Worm (Caenorhabditis elegans) whole organism, mixed stage, embryonic: ENCODE data around the gene irld-49.

Experiments used
- M03D4.4 ChIP-seq: sonication (generic microtip); optimal IDR thresholded peaks from 2 replicates; lab custom pipeline; 2017; ENCODE audit warnings: mild to moderate bottlenecking, missing genetic modification characterization, missing compliant biosample characterization
- bed-3 ChIP-seq: fragments of 200-800 bp; sonication (Bioruptor generic); optimal IDR thresholded peaks from 3 replicates; lab custom pipeline; 2018; ENCODE audit warnings: mild to moderate bottlenecking, missing genetic modification characterization, moderate library complexity, missing compliant biosample characterization
- blmp-1 ChIP-seq: fragments of 150-350 bp; optimal IDR thresholded peaks from 2 replicates; lab custom pipeline; 2014; ENCODE audit warnings: missing biosample characterization, missing genetic modification characterization
- ceh-39 ChIP-seq: fragments of 150-350 bp; optimal IDR thresholded peaks from 2 replicates; lab custom pipeline; 2014; ENCODE audit warnings: missing biosample characterization, missing genetic modification characterization
- ceh-43 ChIP-seq: fragments of 200-800 bp; sonication (Bioruptor generic); optimal IDR thresholded peaks from 2 replicates; lab custom pipeline; 2018; ENCODE audit warnings: mild to moderate bottlenecking, missing genetic modification characterization, moderate library complexity, missing compliant biosample characterization
- ces-1 ChIP-seq: fragments of 150-350 bp; optimal IDR thresholded peaks from 2 replicates; lab custom pipeline; 2014; ENCODE audit warnings: missing biosample characterization, missing genetic modification reagents, missing genetic modification characterization
- cnd-1 ChIP-seq: fragments of 200-800 bp; sonication (Bioruptor generic); optimal IDR thresholded peaks from 2 replicates; lab custom pipeline; 2018; ENCODE audit warnings: mild to moderate bottlenecking, missing genetic modification characterization, missing compliant biosample characterization
- drap-1 ChIP-seq: fragments of 200-800 bp; sonication (Bioruptor generic); optimal IDR thresholded peaks from 3 replicates; lab custom pipeline; 2018; ENCODE audit warnings: mild to moderate bottlenecking, missing genetic modification characterization, missing compliant biosample characterization
- elt-1 ChIP-seq: sonication (generic microtip); optimal IDR thresholded peaks from 2 replicates; lab custom pipeline; 2017; ENCODE audit warnings: missing genetic modification characterization, mild to moderate bottlenecking, missing compliant biosample characterization, antibody characterized with exemption, moderate library complexity, borderline replicate concordance; ENCODE audit not compliant: insufficient read depth
- elt-3 ChIP-seq: fragments of 150-350 bp; optimal IDR thresholded peaks from 2 replicates; lab custom pipeline; 2014; ENCODE audit warnings: missing biosample characterization, missing genetic modification characterization
- flh-1 ChIP-seq: fragments of 200-800 bp; sonication (Bioruptor generic); optimal IDR thresholded peaks from 2 replicates; lab custom pipeline; 2018; ENCODE audit warnings: mild to moderate bottlenecking, missing genetic modification characterization, moderate library complexity, missing compliant biosample characterization
- ham-2 ChIP-seq: fragments of 200-800 bp; sonication (Bioruptor generic); optimal IDR thresholded peaks from 2 replicates; lab custom pipeline; 2018; ENCODE audit warnings: mild to moderate bottlenecking, missing genetic modification characterization, missing compliant biosample characterization
- hlh-1 ChIP-seq: fragments of 150-350 bp; optimal IDR thresholded peaks from 2 replicates; lab custom pipeline; 2014; ENCODE audit warnings: missing biosample characterization, missing genetic modification reagents, missing genetic modification characterization
- lin-13 ChIP-seq: fragments of 150-350 bp; optimal IDR thresholded peaks from 2 replicates; lab custom pipeline; 2014; ENCODE audit warnings: missing biosample characterization, missing genetic modification characterization
- lin-32 ChIP-seq: fragments of 200-800 bp; sonication (Bioruptor generic); optimal IDR thresholded peaks from 2 replicates; lab custom pipeline; 2018; ENCODE audit warnings: mild to moderate bottlenecking, missing genetic modification characterization, missing compliant biosample characterization
- lsy-2 ChIP-seq: fragments of 150-350 bp; optimal IDR thresholded peaks from 2 replicates; lab custom pipeline; 2014; ENCODE audit warnings: missing biosample characterization, missing genetic modification characterization
- mab-5 ChIP-seq: fragments of 150-350 bp; optimal IDR thresholded peaks from 2 replicates; lab custom pipeline; 2014; ENCODE audit warnings: missing biosample characterization, missing genetic modification characterization
- mep-1 ChIP-seq: fragments of 150-350 bp; optimal IDR thresholded peaks from 2 replicates; lab custom pipeline; 2017; ENCODE audit warnings: missing biosample characterization, missing genetic modification reagents, missing genetic modification characterization, inconsistent platforms
- nhr-2 ChIP-seq: fragments of 150-350 bp; optimal IDR thresholded peaks from 2 replicates; lab custom pipeline; 2014; ENCODE audit warnings: missing biosample characterization, missing genetic modification characterization
- nhr-237 ChIP-seq: fragments of 150-350 bp; optimal IDR thresholded peaks from 2 replicates; lab custom pipeline; 2014; ENCODE audit warnings: missing biosample characterization, missing genetic modification characterization
- nhr-28 ChIP-seq: fragments of 150-350 bp; optimal IDR thresholded peaks from 2 replicates; lab custom pipeline; 2014; ENCODE audit warnings: missing biosample characterization, missing genetic modification characterization
- pha-4 ChIP-seq: fragments of 150-350 bp; optimal IDR thresholded peaks from 2 replicates; lab custom pipeline; 2018; ENCODE audit warnings: missing biosample characterization, missing genetic modification reagents, missing genetic modification characterization
- sem-2 ChIP-seq: fragments of 200-800 bp; sonication (Bioruptor generic); optimal IDR thresholded peaks from 2 replicates; lab custom pipeline; 2018; ENCODE audit warnings: mild to moderate bottlenecking, missing genetic modification characterization, missing compliant biosample characterization
- snpc-4 ChIP-seq: fragments of 150-350 bp; optimal IDR thresholded peaks from 2 replicates; lab custom pipeline; 2014; ENCODE audit warnings: missing biosample characterization, missing genetic modification characterization
- sptf-1 ChIP-seq: sonication (generic microtip); optimal IDR thresholded peaks from 2 replicates; lab custom pipeline; 2017; ENCODE audit warnings: mild to moderate bottlenecking, missing genetic modification characterization, moderate library complexity, missing compliant biosample characterization
- tbx-8 ChIP-seq: fragments of 200-800 bp; sonication (Bioruptor generic); optimal IDR thresholded peaks from 2 replicates; lab custom pipeline; 2018; ENCODE audit warnings: mild to moderate bottlenecking, missing genetic modification characterization, moderate library complexity, missing compliant biosample characterization
- unc-39 ChIP-seq: fragments of 150-350 bp; optimal IDR thresholded peaks from 2 replicates; lab custom pipeline; 2014; ENCODE audit warnings: missing biosample characterization, missing genetic modification characterization
- unc-62 ChIP-seq: fragments of 150-350 bp; optimal IDR thresholded peaks from 2 replicates; lab custom pipeline; 2014; ENCODE audit warnings: missing biosample characterization, missing genetic modification reagents, missing genetic modification characterization
- zip-8 ChIP-seq: fragments of 150-350 bp; optimal IDR thresholded peaks from 2 replicates; lab custom pipeline; 2014; ENCODE audit warnings: missing biosample characterization, missing genetic modification characterization
- ztf-11 ChIP-seq: fragments of 150-350 bp; optimal IDR thresholded peaks from 2 replicates; lab custom pipeline; 2014; ENCODE audit warnings: missing biosample characterization, missing genetic modification characterization

Gene irld-49

ce11 chrII:2976597-2976996, 32.6 kb downstream of the irld-49 start, which contains the start of gene nhr-88:
Gene nhr-88 (plus strand): TSS chrII:2976639.
- TF ChIP-seq sptf-1 (tag; lab: Kevin White, UChicago) (peak; percentile 8), elt-3 (no peak)

DNA sequence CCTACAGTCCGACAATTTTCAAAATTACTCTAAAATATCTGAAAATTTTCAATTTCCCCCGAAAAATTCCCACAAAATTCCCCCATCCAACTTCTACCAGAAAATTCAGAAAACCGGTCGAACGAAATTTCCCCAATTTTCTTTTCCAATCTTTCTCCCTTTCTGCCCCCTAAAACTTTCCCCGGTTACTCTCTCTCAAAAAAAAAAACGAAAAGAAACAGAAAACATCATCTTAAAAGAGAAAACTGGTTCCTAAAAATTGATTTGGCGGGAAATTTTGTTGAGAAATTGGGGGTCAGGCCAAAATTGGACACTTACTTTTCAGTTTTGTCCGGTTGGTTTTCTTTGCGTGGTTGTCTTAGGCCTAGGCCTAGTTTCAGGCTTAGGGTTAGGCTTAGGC, 33.7 kb downstream of the irld-49 start:
- TF ChIP-seq cnd-1 (no peak), hlh-1 (tag; lab: Kevin White, UChicago) (no peak), mab-5 (tag; lab: Kevin White, UChicago) (no peak), ztf-11 (tag; lab: Kevin White, UChicago) (no peak), elt-1 (tag; lab: Kevin White, UChicago) (no peak), nhr-237 (tag; lab: Kevin White, UChicago) (no peak), drap-1 (no peak), M03D4.4 (tag; lab: Kevin White, UChicago) (no peak), lin-13 (tag; lab: Kevin White, UChicago) (no peak), bed-3 (GFP tag; lab: Kevin White, UChicago) (no peak)

- TF ChIP-seq blmp-1 (tag; lab: Kevin White, UChicago) (no peak), ham-2 (GFP tag; lab: Kevin White, UChicago) (peak; percentile 36)
Observed at ce11 chrII:2979061-2979460, 35.1 kb downstream of the irld-49 start.

ce11 chrII:2984383-2984782, 40.4 kb downstream of the irld-49 start:
- TF ChIP-seq unc-39 (tag; lab: Kevin White, UChicago), result no peak
- no peak for TF ChIP-seq bed-3 (GFP tag; lab: Kevin White, UChicago)
- no peak for TF ChIP-seq nhr-2 (tag; lab: Kevin White, UChicago)
- no peak for TF ChIP-seq cnd-1
- TF ChIP-seq pha-4 (tag; lab: Kevin White, UChicago), result no peak
- no peak for TF ChIP-seq ceh-39 (tag; lab: Kevin White, UChicago)
- no peak for TF ChIP-seq ceh-43
- TF ChIP-seq elt-3, result no peak
- no peak for TF ChIP-seq hlh-1 (tag; lab: Kevin White, UChicago)
- TF ChIP-seq zip-8 (tag; lab: Kevin White, UChicago), result no peak
- TF ChIP-seq nhr-237 (tag; lab: Kevin White, UChicago), result no peak

DNA sequence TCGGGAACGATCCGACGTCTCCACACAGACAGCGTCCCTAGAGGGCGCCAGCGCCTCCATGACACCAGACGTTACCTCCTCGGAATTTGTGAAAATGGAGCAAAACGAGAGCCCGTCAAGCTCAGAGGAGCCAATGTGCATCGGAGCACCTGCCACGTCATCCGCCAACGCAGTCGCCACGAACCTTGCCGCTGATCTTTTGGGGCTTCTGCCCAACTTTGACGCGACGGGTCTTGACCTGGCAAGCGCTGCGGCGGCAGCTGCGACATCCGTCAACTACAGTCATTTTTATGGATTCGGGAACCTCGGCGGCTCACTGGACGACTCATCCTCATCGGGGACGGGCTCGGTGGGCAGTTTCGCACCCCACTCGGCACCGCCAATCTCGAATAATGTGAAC, 41.5 kb downstream of the irld-49 start:
- TF ChIP-seq lsy-2 (tag; lab: Kevin White, UChicago), result no peak
- TF ChIP-seq mep-1, result no peak
- no peak for TF ChIP-seq elt-1 (tag; lab: Kevin White, UChicago)

DNA sequence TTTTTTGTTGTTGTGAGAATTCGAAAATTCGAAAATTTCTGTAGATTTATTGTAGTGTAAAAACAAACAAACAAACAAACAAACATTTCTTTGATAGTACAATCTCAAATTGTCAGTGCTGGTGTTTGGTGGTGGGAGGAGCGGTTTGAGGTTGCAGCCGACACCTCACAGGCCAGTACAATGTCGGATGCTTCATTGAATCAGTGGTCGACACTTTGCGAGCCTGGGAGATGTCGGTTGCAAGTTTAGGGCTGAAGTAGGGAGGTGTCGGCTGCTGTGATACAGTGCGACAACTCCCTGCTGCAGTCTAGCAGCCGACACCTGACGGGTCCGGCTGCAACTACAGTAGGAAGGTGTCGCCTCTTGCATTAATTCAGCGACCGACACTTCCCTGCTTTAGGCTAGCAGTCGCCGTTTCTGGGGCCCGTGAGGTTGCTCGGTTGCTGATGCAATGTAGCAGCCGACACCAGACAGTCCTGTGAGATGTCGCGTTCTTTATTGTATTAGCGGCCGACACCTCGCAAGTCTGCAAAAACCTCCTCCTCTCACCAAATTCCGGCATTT, 42.0 kb downstream of the irld-49 start:
- TF ChIP-seq blmp-1 (tag; lab: Kevin White, UChicago), result no peak
- TF ChIP-seq lsy-2 (tag; lab: Kevin White, UChicago), result no peak
- no peak for TF ChIP-seq cnd-1
- TF ChIP-seq unc-62 (GFP tag; lab: Kevin White, UChicago), result no peak
- TF ChIP-seq sem-2, result no peak
- no peak for TF ChIP-seq M03D4.4 (tag; lab: Kevin White, UChicago)
- TF ChIP-seq snpc-4, result no peak
- no peak for TF ChIP-seq tbx-8 (GFP tag; lab: Kevin White, UChicago)
- no peak for TF ChIP-seq elt-3
- TF ChIP-seq lin-32 (GFP tag; lab: Kevin White, UChicago), result no peak
- no peak for TF ChIP-seq zip-8 (tag; lab: Kevin White, UChicago)
- TF ChIP-seq, all 35 proteins: peak for 0

DNA sequence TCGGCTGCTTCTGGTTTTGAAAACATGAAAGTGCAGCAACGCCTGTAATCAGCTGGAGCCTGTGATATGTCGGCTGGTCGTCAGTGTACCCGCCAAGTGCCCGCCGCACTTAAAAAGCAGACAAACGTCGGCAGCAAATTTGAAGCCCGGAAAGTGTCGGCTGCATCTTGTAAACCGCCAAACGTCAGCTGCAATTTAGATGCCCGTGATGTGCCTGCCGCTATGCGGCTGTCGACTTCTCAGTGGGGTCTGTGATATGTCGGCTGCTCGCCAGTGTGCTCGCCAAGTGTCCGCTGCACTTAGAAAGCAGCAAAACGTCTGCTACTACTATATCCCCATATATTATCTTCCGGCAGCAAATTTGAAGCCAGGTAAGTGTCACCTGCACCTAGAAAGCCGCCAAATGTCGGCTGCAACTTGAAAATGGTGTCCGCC, 43.2 kb downstream of the irld-49 start:
- TF ChIP-seq ces-1 (GFP tag; lab: Kevin White, UChicago), result no peak
- no peak for TF ChIP-seq nhr-28 (tag; lab: Kevin White, UChicago)
- TF ChIP-seq flh-1 (GFP tag; lab: Kevin White, UChicago), result no peak
- TF ChIP-seq lin-13 (tag; lab: Kevin White, UChicago), result no peak
- no peak for TF ChIP-seq mab-5 (tag; lab: Kevin White, UChicago)
- TF ChIP-seq blmp-1 (tag; lab: Kevin White, UChicago), result no peak
- no peak for TF ChIP-seq nhr-2 (tag; lab: Kevin White, UChicago)
- TF ChIP-seq unc-39 (tag; lab: Kevin White, UChicago), result no peak
- no peak for TF ChIP-seq cnd-1
- TF ChIP-seq sptf-1 (tag; lab: Kevin White, UChicago), result no peak
- TF ChIP-seq unc-62 (GFP tag; lab: Kevin White, UChicago), result no peak
- no peak for TF ChIP-seq ceh-43
- TF ChIP-seq, all 35 proteins: peak for 0
